Fruit fly (Drosophila melanogaster): ENCODE data around the gene Hmt-1.
A peak's percentile ranks its signal among the peaks of the same experiment; 100 is the strongest.

The Hmt-1 gene

DNA sequence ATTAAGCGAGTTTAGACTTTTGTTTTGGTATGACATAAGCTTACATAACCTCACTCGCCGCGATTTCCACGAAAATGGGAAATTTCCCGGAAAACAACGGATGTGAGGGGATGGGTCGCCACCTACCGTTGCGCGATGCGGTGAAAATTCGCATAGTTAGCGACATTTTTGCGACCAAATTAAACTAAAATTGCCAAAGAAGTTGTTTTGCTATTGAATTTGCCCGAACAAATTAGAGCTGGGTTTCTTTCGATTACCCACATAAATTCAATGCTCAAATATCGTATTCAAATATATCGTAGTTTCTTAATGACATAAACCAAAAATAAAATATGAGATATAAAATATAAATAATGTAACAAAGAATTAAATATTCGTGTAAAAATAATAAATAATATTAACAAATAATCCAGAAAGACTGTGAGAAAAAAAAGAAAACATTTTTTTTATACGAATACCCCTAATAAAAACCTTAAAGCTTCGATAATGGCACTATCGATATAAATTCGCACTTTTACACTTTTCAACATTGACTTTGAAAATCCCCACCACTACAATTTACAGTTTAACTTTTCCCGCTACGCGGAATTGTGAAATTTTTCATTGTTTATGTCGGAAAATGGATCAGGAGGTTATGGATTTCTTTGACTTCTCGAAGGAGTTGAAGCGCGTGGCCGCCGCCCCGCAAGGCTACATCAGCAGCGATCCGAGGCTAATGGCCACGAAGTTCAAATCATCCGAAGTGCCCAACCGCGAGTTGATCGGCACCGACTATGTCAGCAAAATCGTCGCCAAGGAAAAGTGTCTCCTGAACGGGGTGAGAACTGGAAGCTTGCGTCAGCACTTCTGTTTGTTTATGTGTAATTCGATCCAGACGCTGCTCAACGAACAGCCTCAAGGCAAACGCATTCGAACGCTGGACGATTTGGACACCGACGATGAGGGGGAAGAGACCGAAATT is 20.1 kb downstream of the Hmt-1 start, which contains the start of the genes ND-23 and spn-E (continued):
- TF ChIP-seq sens-2 (GFP tag; IDR thresholded peaks at IDR 0.05) (no peak; the same call in 1 of the 2 replicates), ttk (GFP tag; IDR thresholded peaks at IDR 0.05) (no peak), run (tag; optimal IDR thresholded peaks at IDR 0.05) (no peak), CG4730 (GFP tag; IDR thresholded peaks at IDR 0.05) (no peak), Nf-YA (GFP tag; IDR thresholded peaks at IDR 0.05) (no peak), twi (tag; optimal IDR thresholded peaks at IDR 0.05) (peak; percentile 49), CG7556 (GFP tag; optimal IDR thresholded peaks at IDR 0.05) (peak; percentile 44), row (GFP tag; IDR thresholded peaks at IDR 0.05) (peak; percentile 82), hbn (GFP tag; IDR thresholded peaks at IDR 0.05; ENCODE audit: partially characterized antibody) (peak; percentile 72), sob (GFP tag; IDR thresholded peaks at IDR 0.05) (0 out of 2 replicates have a peak, but pooled peaks have one; percentile 58), NFAT (GFP tag; IDR thresholded peaks at IDR 0.05) (0 out of 2 replicates have a peak, but pooled peaks have one; percentile 39), CG8281 (tag; optimal IDR thresholded peaks at IDR 0.05) (no peak), CG10959 (GFP tag; IDR thresholded peaks at IDR 0.05) (no peak), H15 (GFP tag; IDR thresholded peaks at IDR 0.05) (no peak), sna (GFP tag; IDR thresholded peaks at IDR 0.05; ENCODE audit: partially characterized antibody) (peak; percentile 87), CG33213 (GFP tag; optimal IDR thresholded peaks at IDR 0.05) (no peak), CG9797 (GFP tag; optimal IDR thresholded peaks at IDR 0.05) (no peak), CG12299 (tag; optimal IDR thresholded peaks at IDR 0.05) (no peak), CG13775 (GFP tag; optimal IDR thresholded peaks at IDR 0.05) (peak; percentile 56), CG10565 (GFP tag; optimal IDR thresholded peaks at IDR 0.05) (no peak), amos (GFP tag; IDR thresholded peaks at IDR 0.05; ENCODE audit: partially characterized antibody) (peak; percentile 69), Ada2b (GFP tag; IDR thresholded peaks at IDR 0.05) (peak; percentile 6; the same call in 1 of the 2 replicates), chif (GFP tag; optimal IDR thresholded peaks at IDR 0.05) (no peak), gcm2 (GFP tag; optimal IDR thresholded peaks at IDR 0.05) (no peak), PHDP (tag; optimal IDR thresholded peaks at IDR 0.05) (no peak), CG13894 (tag; optimal IDR thresholded peaks at IDR 0.05) (no peak), fd64A (GFP tag; optimal IDR thresholded peaks at IDR 0.05) (no peak), sens (GFP tag) (peak; percentile 33), cas (GFP tag; IDR thresholded peaks at IDR 0.05) (no peak), gcm (GFP tag; optimal IDR thresholded peaks at IDR 0.05) (no peak), pho (GFP tag; optimal IDR thresholded peaks at IDR 0.05) (no peak), grau (tag; optimal IDR thresholded peaks at IDR 0.05) (peak; percentile 68), Hey (tag; optimal IDR thresholded peaks at IDR 0.05) (no peak), crc (GFP tag; optimal IDR thresholded peaks at IDR 0.05) (no peak), CG30403 (GFP tag; optimal IDR thresholded peaks at IDR 0.05) (peak; percentile 64), CG4820 (GFP tag; optimal IDR thresholded peaks at IDR 0.05) (peak; percentile 0), sd (tag; optimal IDR thresholded peaks at IDR 0.05) (no peak), nom (GFP tag; optimal IDR thresholded peaks at IDR 0.05) (no peak), CG3847 (GFP tag; IDR thresholded peaks at IDR 0.05) (peak; percentile 63), Dip2 (GFP tag; IDR thresholded peaks at IDR 0.05) (no peak), Usf (GFP tag; optimal IDR thresholded peaks at IDR 0.05) (no peak), CG6272 (GFP tag; IDR thresholded peaks at IDR 0.05) (no peak; the same call in 1 of the 2 replicates), CG10321 (GFP tag; IDR thresholded peaks at IDR 0.05) (no peak), D19B (GFP tag; optimal IDR thresholded peaks at IDR 0.05) (no peak), h (optimal IDR thresholded peaks at IDR 0.05) (no peak), CG4360 (GFP tag; IDR thresholded peaks at IDR 0.05) (no peak), Dek (tag; optimal IDR thresholded peaks at IDR 0.05) (peak; percentile 61), dmrt99B (tag; optimal IDR thresholded peaks at IDR 0.05) (no peak), Dbx (GFP tag; IDR thresholded peaks at IDR 0.05) (peak; percentile 73; the same call in 2 of the 3 replicates)
